Fruit fly (Drosophila melanogaster): ENCODE results near the gene Cyp4s3.

The Cyp4s3 gene

dm6 chrX:15074646-15075351 lies 41.5 kb downstream of the Cyp4s3 start (continued):
- TF ChIP-seq hth (optimal IDR thresholded peaks at IDR 0.05) (no peak), oc (tag; optimal IDR thresholded peaks at IDR 0.05) (peak; percentile 77), CG16813 (GFP tag; IDR thresholded peaks at IDR 0.05; ENCODE audit: partially characterized antibody) (no peak), Fer2 (tag; optimal IDR thresholded peaks at IDR 0.05) (peak; percentile 67), Bteb2 (GFP tag; optimal IDR thresholded peaks at IDR 0.05) (peak; percentile 87), al (GFP tag; IDR thresholded peaks at IDR 0.05) (peak; percentile 85), lov (optimal IDR thresholded peaks at IDR 0.05) (no peak), lov (GFP tag; IDR thresholded peaks at IDR 0.05) (peak; percentile 80; the same call in 1 of the 3 replicates), CG30431 (GFP tag; optimal IDR thresholded peaks at IDR 0.05) (peak; percentile 74), zfh1 (GFP tag; IDR thresholded peaks at IDR 0.05) (peak; percentile 90), CG7963 (GFP tag; IDR thresholded peaks at IDR 0.05; ENCODE audit: partially characterized antibody) (no peak), zf30C (GFP tag; optimal IDR thresholded peaks at IDR 0.05) (no peak), CG12155 (GFP tag; optimal IDR thresholded peaks at IDR 0.05) (peak; percentile 88), Side (GFP tag; optimal IDR thresholded peaks at IDR 0.05) (peak; percentile 91), Ravus (GFP tag; IDR thresholded peaks at IDR 0.05) (peak; percentile 55), CrebB (tag; optimal IDR thresholded peaks at IDR 0.05) (peak; percentile 84), CkIIα-i1 (GFP tag; IDR thresholded peaks at IDR 0.05) (peak; percentile 71; the same call in 1 of the 2 replicates), fd96Cb (tag; optimal IDR thresholded peaks at IDR 0.05) (peak; percentile 80), Elba2 (GFP tag; optimal IDR thresholded peaks at IDR 0.05) (no peak), psq (GFP tag; optimal IDR thresholded peaks at IDR 0.05) (peak; percentile 70), PHDP (tag; optimal IDR thresholded peaks at IDR 0.05) (peak; percentile 85), CG13123 (GFP tag; optimal IDR thresholded peaks at IDR 0.05) (peak; percentile 71), btn (GFP tag; optimal IDR thresholded peaks at IDR 0.05) (peak; percentile 64), CG8388 (GFP tag; optimal IDR thresholded peaks at IDR 0.05) (peak; percentile 78), seq (GFP tag; IDR thresholded peaks at IDR 0.05) (peak; percentile 88), CG2199 (GFP tag; IDR thresholded peaks at IDR 0.05) (no peak), dmrt99B (tag; optimal IDR thresholded peaks at IDR 0.05) (peak; percentile 91), eyg (GFP tag; optimal IDR thresholded peaks at IDR 0.05) (peak; percentile 86), HHEX (GFP tag; optimal IDR thresholded peaks at IDR 0.05) (peak; percentile 90), CG31441 (GFP tag; IDR thresholded peaks at IDR 0.05) (peak; percentile 84), bsh (GFP tag; optimal IDR thresholded peaks at IDR 0.05) (peak; percentile 83 to 84), CG6175 (GFP tag; IDR thresholded peaks at IDR 0.05) (peak; percentile 71), CG7745 (tag; optimal IDR thresholded peaks at IDR 0.05) (no peak), zfh2 (GFP tag; optimal IDR thresholded peaks at IDR 0.05) (peak; percentile 93), Kr (GFP tag; optimal IDR thresholded peaks at IDR 0.05) (no peak), gem (tag; optimal IDR thresholded peaks at IDR 0.05) (peak; percentile 91), CG43689 (GFP tag; IDR thresholded peaks at IDR 0.05) (peak; percentile 73), CG32532 (GFP tag; IDR thresholded peaks at IDR 0.05) (peak; percentile 90), mld (GFP tag; IDR thresholded peaks at IDR 0.05; ENCODE audit: partially characterized antibody) (no peak), Xbp1 (GFP tag; optimal IDR thresholded peaks at IDR 0.05) (peak; percentile 94), ham (GFP tag; IDR thresholded peaks at IDR 0.05) (peak; percentile 61), sr (GFP tag; IDR thresholded peaks at IDR 0.05) (peak; percentile 93), CG6272 (GFP tag; IDR thresholded peaks at IDR 0.05) (peak; percentile 86), CG11085 (GFP tag; IDR thresholded peaks at IDR 0.05) (peak; percentile 87), Dref (GFP tag; IDR thresholded peaks at IDR 0.05) (peak; percentile 45), Mad (GFP tag; optimal IDR thresholded peaks at IDR 0.05) (peak; percentile 86), CG18262 (tag; optimal IDR thresholded peaks at IDR 0.05) (peak; percentile 77), Atf-2 (GFP tag; optimal IDR thresholded peaks at IDR 0.05) (peak; percentile 93), CG9932 (GFP tag; IDR thresholded peaks at IDR 0.05) (peak; percentile 95), CG6813 (GFP tag; optimal IDR thresholded peaks at IDR 0.05) (peak; percentile 73), CG17328 (GFP tag; IDR thresholded peaks at IDR 0.05) (peak; percentile 83)

Data from whole organism, embryonic.